Worm (Caenorhabditis elegans) whole organism, early embryonic: ENCODE measurements around the gene cap-2.

Experiments
- B0310.2 ChIP-seq: sonication (generic microtip); optimal IDR thresholded peaks from 2 replicates; lab custom pipeline; 2016; ENCODE audit warnings: mild to moderate bottlenecking, missing genetic modification characterization, missing compliant biosample characterization
- F13C5.2 ChIP-seq: sonication (generic microtip); optimal IDR thresholded peaks from 2 replicates; lab custom pipeline; 2017; ENCODE audit warnings: mild to moderate bottlenecking, missing genetic modification characterization, inconsistent platforms, missing compliant biosample characterization
- aly-1 ChIP-seq: sonication (generic microtip); optimal IDR thresholded peaks from 2 replicates; lab custom pipeline; 2016; ENCODE audit warnings: missing genetic modification characterization, missing compliant biosample characterization
- ama-1 ChIP-seq: fragments of 150-350 bp; optimal IDR thresholded peaks from 2 replicates; lab custom pipeline; 2014
- ceh-13 ChIP-seq: fragments of 200-800 bp; sonication (Bioruptor generic); optimal IDR thresholded peaks from 2 replicates; lab custom pipeline; 2018; ENCODE audit warnings: mild to moderate bottlenecking, missing genetic modification characterization, missing compliant biosample characterization
- ceh-36 ChIP-seq: sonication (generic microtip); optimal IDR thresholded peaks from 2 replicates; lab custom pipeline; 2016; ENCODE audit warnings: missing genetic modification characterization, inconsistent platforms, missing compliant biosample characterization
- flt-1 ChIP-seq: fragments of 200-800 bp; sonication (Bioruptor generic); IDR thresholded peaks from 2 replicates; pipeline ENCODE4 v1.3.6; 2022; ENCODE audit warnings: missing genetic modification characterization, missing compliant biosample characterization
- hmg-4 ChIP-seq: fragments of 200-800 bp; sonication (Bioruptor generic); optimal IDR thresholded peaks from 2 replicates; lab custom pipeline; 2018; ENCODE audit warnings: mild to moderate bottlenecking, missing genetic modification characterization, missing compliant biosample characterization
- sea-1 ChIP-seq: fragments of 200-800 bp; sonication (Bioruptor generic); conservative IDR thresholded peaks from 2 replicates; pipeline ENCODE4 v1.3.6; 2022; ENCODE audit warnings: missing genetic modification characterization, missing compliant biosample characterization
- tbx-11 ChIP-seq: fragments of 200-800 bp; sonication (Bioruptor generic); IDR thresholded peaks from 2 replicates; pipeline ENCODE4 v1.3.6; 2022; ENCODE audit warnings: missing genetic modification characterization, missing compliant biosample characterization
- tbx-37 ChIP-seq: fragments of 200-800 bp; sonication (Bioruptor generic); conservative IDR thresholded peaks from 2 replicates; pipeline ENCODE4 v1.3.6; 2022; ENCODE audit warnings: missing genetic modification reagents, missing genetic modification characterization, missing compliant biosample characterization
- tra-4 ChIP-seq: sonication (generic microtip); optimal IDR thresholded peaks from 2 replicates; lab custom pipeline; 2017; ENCODE audit warnings: missing genetic modification characterization, missing compliant biosample characterization

DNA sequence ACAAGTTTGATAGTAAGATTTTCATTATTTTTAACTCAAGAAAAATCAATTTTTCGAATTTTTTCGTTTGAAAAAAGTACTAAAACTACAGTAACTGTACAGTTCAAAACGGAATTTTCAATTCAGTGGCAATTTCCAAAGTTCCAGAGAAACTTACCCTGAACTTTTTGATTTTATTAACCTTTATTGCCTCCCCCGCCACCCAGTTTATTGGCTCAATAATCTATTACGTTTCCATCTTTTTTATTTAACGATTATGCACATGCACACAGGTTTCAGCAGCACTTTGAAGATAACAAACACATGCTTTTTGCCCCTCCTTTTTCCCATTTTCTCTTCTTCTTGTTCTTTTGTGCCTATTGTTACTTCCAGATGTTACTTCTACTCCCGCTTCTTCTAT, 11.6 kb downstream of the cap-2 start, which contains the start of gene lurp-1:
- TF ChIP-seq ama-1 (lab: Kevin White, UChicago): no peak
- TF ChIP-seq tbx-37 (GFP tag; lab: Robert Waterston, UW): no peak
- no peak for TF ChIP-seq ceh-36 (tag; lab: Kevin White, UChicago)
- no peak for TF ChIP-seq flt-1
- TF ChIP-seq B0310.2 (tag; lab: Kevin White, UChicago): no peak
- no peak for TF ChIP-seq hmg-4
- no peak for TF ChIP-seq sea-1 (GFP tag; lab: Robert Waterston, UW)
- no peak for TF ChIP-seq tra-4 (tag; lab: Kevin White, UChicago)
- TF ChIP-seq aly-1 (tag; lab: Kevin White, UChicago): no peak
- TF ChIP-seq F13C5.2 (tag; lab: Kevin White, UChicago): no peak
- no peak for TF ChIP-seq tbx-11 (GFP tag; lab: Robert Waterston, UW)
- no peak for TF ChIP-seq ceh-13 (GFP tag; lab: Kevin White, UChicago)
